Fruit fly (Drosophila melanogaster) whole organism, pupa: Measurements from ENCODE around the gene CG32243.

ENCODE experiments used
- CG10348 ChIP-seq: fragments of 200-800 bp; sonication (Bioruptor generic); IDR thresholded peaks from 2 replicates; pipeline ENCODE4 v1.3.6; 2022; ENCODE audit warnings: missing biosample characterization, missing genetic modification characterization
- CG12605 ChIP-seq: fragments of 200-800 bp; sonication (Bioruptor generic); IDR thresholded peaks from 2 replicates; pipeline ENCODE4 v1.3.6; 2022; ENCODE audit warnings: missing biosample characterization, missing genetic modification characterization
- CG13204 ChIP-seq: fragments of 200-800 bp; sonication (Bioruptor generic); optimal IDR thresholded peaks from 2 replicates; lab custom pipeline; 2018; ENCODE audit warnings: missing biosample characterization, mild to moderate bottlenecking, missing genetic modification characterization, moderate library complexity
- CG14655 ChIP-seq: fragments of 200-800 bp; sonication (Bioruptor generic); optimal IDR thresholded peaks from 3 replicates; lab custom pipeline; 2017; ENCODE audit warnings: mild to moderate bottlenecking, missing biosample characterization, missing genetic modification reagents, missing genetic modification characterization
- CG15710 ChIP-seq: fragments of 200-800 bp; sonication (Bioruptor generic); optimal IDR thresholded peaks from 2 replicates; lab custom pipeline; 2018; ENCODE audit warnings: missing biosample characterization, mild to moderate bottlenecking, missing genetic modification characterization, moderate library complexity
- CG17806 ChIP-seq: fragments of 200-800 bp; sonication (Bioruptor generic); optimal IDR thresholded peaks from 2 replicates; lab custom pipeline; 2018; ENCODE audit warnings: missing biosample characterization, mild to moderate bottlenecking, missing genetic modification characterization, moderate library complexity
- CG32121 ChIP-seq: fragments of 200-800 bp; sonication (Bioruptor generic); IDR thresholded peaks from 2 replicates; pipeline ENCODE4 v1.3.6; 2022; ENCODE audit warnings: missing biosample characterization, missing genetic modification characterization
- CG34367 ChIP-seq: fragments of 200-800 bp; sonication (Bioruptor generic); optimal IDR thresholded peaks from 2 replicates; lab custom pipeline; 2018; ENCODE audit warnings: missing biosample characterization, mild to moderate bottlenecking, missing genetic modification characterization
- CG4496 ChIP-seq: fragments of 200-800 bp; sonication (Bioruptor generic); IDR thresholded peaks from 3 replicates; pipeline ENCODE4 v1.3.6; 2022; ENCODE audit warnings: missing biosample characterization, missing genetic modification characterization
- CG8159 ChIP-seq: fragments of 200-800 bp; sonication (Bioruptor generic); optimal IDR thresholded peaks from 3 replicates; lab custom pipeline; 2018; ENCODE audit warnings: missing biosample characterization, mild to moderate bottlenecking, missing genetic modification characterization, moderate library complexity
- CG8301 ChIP-seq: fragments of 200-800 bp; sonication (Bioruptor generic); optimal IDR thresholded peaks from 2 replicates; lab custom pipeline; 2018; ENCODE audit warnings: missing biosample characterization, mild to moderate bottlenecking, missing genetic modification characterization
- CG9948 ChIP-seq: fragments of 200-800 bp; sonication (Bioruptor generic); optimal IDR thresholded peaks from 2 replicates; lab custom pipeline; 2018; ENCODE audit warnings: missing biosample characterization, mild to moderate bottlenecking, missing genetic modification characterization, moderate library complexity
- D1 ChIP-seq: fragments of 200-800 bp; sonication (Bioruptor generic); optimal IDR thresholded peaks from 2 replicates; lab custom pipeline; 2018; ENCODE audit warnings: missing biosample characterization, mild to moderate bottlenecking, missing genetic modification characterization, moderate library complexity
- EcR ChIP-seq: fragments of 200-800 bp; sonication (Bioruptor generic); optimal IDR thresholded peaks from 3 replicates; lab custom pipeline; 2019; ENCODE audit warnings: missing biosample characterization, missing genetic modification characterization, mild to moderate bottlenecking, moderate library complexity, missing genetic modification reagents
- Ets98B ChIP-seq: fragments of 200-800 bp; sonication (Bioruptor generic); IDR thresholded peaks from 2 replicates; pipeline ENCODE4 v1.3.6; 2022; ENCODE audit warnings: missing biosample characterization, missing genetic modification characterization
- Pif1A ChIP-seq: fragments of 200-800 bp; sonication (Bioruptor generic); optimal IDR thresholded peaks from 3 replicates; lab custom pipeline; 2016; ENCODE audit warnings: missing biosample characterization, missing genetic modification characterization
- Pif1B ChIP-seq: fragments of 200-800 bp; sonication (Bioruptor generic); optimal IDR thresholded peaks from 3 replicates; lab custom pipeline; 2016; ENCODE audit warnings: missing biosample characterization, missing genetic modification characterization
- Snoo ChIP-seq: fragments of 200-800 bp; sonication (Bioruptor generic); optimal IDR thresholded peaks from 3 replicates; lab custom pipeline; 2017; ENCODE audit warnings: missing biosample characterization, mild to moderate bottlenecking, missing genetic modification characterization, inconsistent platforms
- fd96Ca ChIP-seq: fragments of 200-800 bp; sonication (Bioruptor generic); IDR thresholded peaks from 3 replicates; pipeline ENCODE4 v1.3.6; 2022; ENCODE audit warnings: missing biosample characterization, missing genetic modification characterization
- gl ChIP-seq: fragments of 200-800 bp; sonication (Bioruptor generic); optimal IDR thresholded peaks from 2 replicates; lab custom pipeline; 2018; ENCODE audit warnings: missing biosample characterization, mild to moderate bottlenecking, missing genetic modification characterization
- rn ChIP-seq: fragments of 200-800 bp; sonication (Bioruptor generic); IDR thresholded peaks from 2 replicates; pipeline ENCODE4 v1.3.6; 2022; ENCODE audit warnings: missing biosample characterization, missing genetic modification characterization

CG32243 gene

DNA sequence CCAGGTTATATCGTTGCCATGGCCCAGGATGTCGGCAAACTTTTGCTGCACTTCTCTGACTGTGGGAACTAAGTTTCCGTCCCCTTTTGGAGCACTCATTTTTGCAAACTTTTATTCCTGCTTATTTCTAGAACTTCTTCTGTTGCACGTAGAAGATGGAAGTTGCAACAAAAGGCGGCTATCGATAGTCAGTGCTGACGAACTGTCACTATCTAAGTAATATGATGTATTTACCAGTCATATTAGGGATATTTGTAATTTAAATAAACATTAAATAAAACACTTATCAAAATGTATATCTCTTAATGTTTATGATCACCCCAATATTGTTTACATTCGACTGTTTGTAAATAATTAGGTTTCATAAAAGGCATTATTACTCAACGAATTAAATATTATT, at the start of gene CG32243:
CG32243 (minus strand) TSS at position 175 of the 400 bp plus-strand sequence.
- no peak for TF ChIP-seq CG15710
- TF ChIP-seq CG12605: no peak
- no peak for TF ChIP-seq CG8301
- no peak for TF ChIP-seq Pif1A (GFP tag; lab: Kevin White, UChicago)
- TF ChIP-seq rn: no peak
- no peak for TF ChIP-seq CG14655 (GFP tag; lab: Kevin White, UChicago)
- TF ChIP-seq CG32121: no peak
- TF ChIP-seq, all 21 proteins: peak for 0

DNA sequence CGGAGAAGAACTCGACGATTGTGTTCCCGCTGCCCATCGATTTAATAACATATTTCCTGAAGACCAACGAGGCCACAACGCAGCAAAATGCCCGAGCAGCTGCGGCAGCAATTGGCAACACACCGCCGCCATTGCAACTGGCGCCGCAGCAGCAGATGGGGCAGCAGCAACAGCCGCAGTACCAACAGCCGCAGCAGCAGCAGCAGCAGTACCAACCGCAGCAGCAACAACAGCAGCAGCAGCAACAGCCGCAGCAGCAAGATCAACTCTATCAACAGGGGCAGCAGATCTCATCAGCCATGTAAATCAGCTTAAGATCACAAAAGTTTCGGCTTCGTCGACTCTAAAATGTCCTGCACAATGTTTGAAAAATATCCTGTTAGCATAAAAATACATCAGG, 49.0 kb upstream of the CG32243 start:
- TF ChIP-seq CG34367 (tag; lab: Kevin White, UChicago) (no peak), CG15710 (no peak), Pif1B (no peak), rn (no peak), CG9948 (tag; lab: Kevin White, UChicago) (no peak), gl (no peak), CG17806 (tag; lab: Kevin White, UChicago) (no peak), CG32121 (no peak), fd96Ca (GFP tag; lab: Robert Waterston, UW) (no peak), CG14655 (GFP tag; lab: Kevin White, UChicago) (no peak), CG8301 (no peak)

DNA sequence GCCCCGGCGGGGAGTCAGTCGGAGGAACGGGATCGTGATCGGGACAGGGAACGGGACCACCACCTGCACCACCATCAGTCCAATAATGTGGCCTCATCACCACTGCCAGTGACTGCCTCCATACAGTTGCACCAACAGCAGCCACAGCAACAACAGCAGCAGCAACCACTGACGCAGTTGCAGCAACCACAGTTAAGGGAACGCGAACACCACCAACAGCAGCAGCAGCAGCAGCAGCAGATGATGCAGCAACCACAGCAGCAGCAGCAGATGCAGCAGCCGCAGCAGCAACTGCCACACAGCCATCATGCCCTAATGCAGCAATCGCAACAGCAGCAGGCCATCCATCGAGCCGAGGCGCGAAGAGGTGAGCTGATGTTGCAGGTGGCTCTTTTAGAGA, 34.3 kb upstream of the CG32243 start:
- TF ChIP-seq Snoo (tag; lab: Kevin White, UChicago): no peak
- TF ChIP-seq CG10348: no peak
- TF ChIP-seq CG34367 (tag; lab: Kevin White, UChicago): no peak
- no peak for TF ChIP-seq fd96Ca (GFP tag; lab: Robert Waterston, UW)
- no peak for TF ChIP-seq CG9948 (tag; lab: Kevin White, UChicago)
- no peak for TF ChIP-seq CG4496 (GFP tag; lab: Robert Waterston, UW)
- TF ChIP-seq D1: no peak
- TF ChIP-seq CG8159 (tag; lab: Kevin White, UChicago): no peak
- TF ChIP-seq CG12605: no peak
- TF ChIP-seq Ets98B: no peak
- TF ChIP-seq CG13204: no peak
- TF ChIP-seq CG17806 (tag; lab: Kevin White, UChicago): no peak

DNA sequence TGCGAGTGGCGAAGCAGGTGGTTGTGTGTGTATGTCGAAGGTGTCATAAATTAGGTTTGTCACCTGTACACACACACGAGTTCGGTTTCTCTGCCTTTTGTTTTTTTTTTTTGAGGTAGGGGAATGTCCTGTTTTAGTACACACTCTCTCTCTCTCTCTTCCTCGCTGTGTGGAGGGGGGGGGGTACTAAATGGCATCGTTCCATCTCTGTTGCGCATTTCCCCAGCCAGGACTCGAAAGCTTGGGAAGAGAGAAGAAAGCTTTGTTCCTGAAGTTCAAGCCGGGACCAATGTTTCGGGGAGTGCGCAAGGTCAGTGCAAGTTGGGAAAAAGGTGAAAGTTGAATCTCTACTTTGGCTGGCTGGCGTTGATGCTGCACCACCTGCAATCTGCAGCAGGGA, 33.4 kb upstream of the CG32243 start:
- TF ChIP-seq Pif1A (GFP tag; lab: Kevin White, UChicago): no peak
- no peak for TF ChIP-seq CG12605
- TF ChIP-seq CG15710: no peak
- no peak for TF ChIP-seq CG4496 (GFP tag; lab: Robert Waterston, UW)
- no peak for TF ChIP-seq Snoo (tag; lab: Kevin White, UChicago)
- TF ChIP-seq CG14655 (GFP tag; lab: Kevin White, UChicago): no peak
- TF ChIP-seq CG32121: no peak
- TF ChIP-seq CG9948 (tag; lab: Kevin White, UChicago): no peak
- no peak for TF ChIP-seq fd96Ca (GFP tag; lab: Robert Waterston, UW)
- no peak for TF ChIP-seq gl

DNA sequence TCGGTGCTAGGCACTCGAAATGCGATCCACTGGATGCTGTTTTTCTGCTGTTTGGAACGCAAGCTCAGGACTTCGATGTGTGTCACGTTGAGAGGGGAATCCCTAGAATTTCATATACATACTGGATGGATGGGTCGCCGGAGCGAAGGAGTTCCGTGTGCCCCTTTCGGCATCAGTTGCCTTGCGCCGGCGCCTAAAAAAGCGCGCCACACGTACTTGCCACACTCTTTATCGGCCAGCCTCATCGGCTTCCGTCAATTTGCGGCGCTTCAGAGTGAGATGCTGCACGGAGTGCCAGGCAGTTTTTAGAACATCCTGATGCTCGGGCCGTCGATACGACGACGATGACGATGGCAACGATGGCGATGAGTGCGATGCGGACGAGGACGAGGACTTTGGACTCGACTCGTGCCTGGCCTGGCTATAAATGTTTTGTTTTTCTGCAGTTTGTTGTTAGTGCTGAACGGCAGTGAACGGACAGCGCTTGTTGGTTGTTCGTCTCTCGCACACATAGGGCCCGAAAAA, 15.8 kb upstream of the CG32243 start:
- TF ChIP-seq CG8159 (tag; lab: Kevin White, UChicago) (no peak), CG9948 (tag; lab: Kevin White, UChicago) (no peak), CG14655 (GFP tag; lab: Kevin White, UChicago) (no peak), EcR (no peak), CG4496 (GFP tag; lab: Robert Waterston, UW) (no peak), D1 (no peak), gl (no peak)
- TF ChIP-seq, all 21 proteins: peak for 0

DNA sequence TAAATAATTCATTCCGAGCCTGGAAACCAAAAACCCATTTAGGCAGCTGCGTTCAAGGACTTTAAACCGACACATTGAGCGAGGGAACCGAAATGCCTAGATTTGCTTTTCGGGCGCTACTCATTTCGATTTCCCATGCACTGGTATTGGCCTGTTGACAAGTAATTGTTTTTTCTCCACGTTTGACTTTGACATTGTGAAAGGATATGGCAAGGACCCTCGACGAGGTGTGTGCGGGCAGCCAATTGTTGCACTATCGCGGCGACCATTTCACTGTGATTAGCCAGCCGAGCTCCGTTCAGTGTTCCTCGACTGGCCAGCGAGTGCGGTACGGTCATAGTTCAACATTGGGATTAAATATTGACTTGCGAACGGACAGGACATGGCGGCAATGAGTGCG, 14.7 kb upstream of the CG32243 start, which contains the start of gene CG42540:
CG42540 (plus strand) TSS at position 301 of the 400 bp plus-strand sequence.
- TF ChIP-seq CG34367 (tag; lab: Kevin White, UChicago) (no peak), CG13204 (no peak), CG17806 (tag; lab: Kevin White, UChicago) (no peak), CG15710 (no peak), CG4496 (GFP tag; lab: Robert Waterston, UW) (no peak), rn (no peak), D1 (no peak), CG12605 (no peak), Snoo (tag; lab: Kevin White, UChicago) (no peak), CG10348 (no peak), fd96Ca (GFP tag; lab: Robert Waterston, UW) (no peak), Pif1A (GFP tag; lab: Kevin White, UChicago) (no peak), CG14655 (GFP tag; lab: Kevin White, UChicago) (no peak), Ets98B (no peak), CG8159 (tag; lab: Kevin White, UChicago) (no peak), Pif1B (no peak)

DNA sequence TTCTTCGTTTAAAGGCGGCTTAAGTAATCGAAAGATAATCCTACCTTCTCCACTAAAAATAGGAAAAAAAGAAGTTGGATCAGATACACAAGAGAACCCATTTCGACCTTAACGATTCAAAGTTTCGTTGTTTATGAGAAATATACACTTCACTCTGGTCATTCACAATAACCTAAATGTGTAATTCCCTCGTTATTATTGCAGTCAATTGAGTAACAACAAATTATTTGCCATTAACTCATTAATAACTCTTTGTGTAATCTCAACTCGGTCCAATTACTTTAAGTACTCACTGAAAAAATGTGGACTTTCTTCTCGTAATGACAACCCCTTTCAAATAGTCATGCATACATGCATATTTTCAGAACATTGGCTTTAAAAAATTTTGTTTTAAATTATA, 14.1 kb upstream of the CG32243 start, which contains the start of gene CG33777:
CG33777 (minus strand) TSS at position 101 of the 400 bp plus-strand sequence.
- TF ChIP-seq Ets98B (no peak), CG8301 (no peak), CG4496 (GFP tag; lab: Robert Waterston, UW) (no peak), CG9948 (tag; lab: Kevin White, UChicago) (no peak), CG15710 (no peak), CG8159 (tag; lab: Kevin White, UChicago) (no peak), CG14655 (GFP tag; lab: Kevin White, UChicago) (no peak), CG32121 (no peak), fd96Ca (GFP tag; lab: Robert Waterston, UW) (no peak), rn (no peak), gl (no peak), Pif1B (no peak), D1 (no peak), Pif1A (GFP tag; lab: Kevin White, UChicago) (no peak), CG17806 (tag; lab: Kevin White, UChicago) (no peak), CG12605 (no peak), CG34367 (tag; lab: Kevin White, UChicago) (no peak), EcR (no peak), CG13204 (no peak)
- TF ChIP-seq, all 21 proteins: peak for 0
